Fruit fly (Drosophila melanogaster): ENCODE data around the gene CG1523.
A peak's percentile ranks its signal among the peaks of the same experiment; 100 is the strongest.

CG1523 gene

DNA sequence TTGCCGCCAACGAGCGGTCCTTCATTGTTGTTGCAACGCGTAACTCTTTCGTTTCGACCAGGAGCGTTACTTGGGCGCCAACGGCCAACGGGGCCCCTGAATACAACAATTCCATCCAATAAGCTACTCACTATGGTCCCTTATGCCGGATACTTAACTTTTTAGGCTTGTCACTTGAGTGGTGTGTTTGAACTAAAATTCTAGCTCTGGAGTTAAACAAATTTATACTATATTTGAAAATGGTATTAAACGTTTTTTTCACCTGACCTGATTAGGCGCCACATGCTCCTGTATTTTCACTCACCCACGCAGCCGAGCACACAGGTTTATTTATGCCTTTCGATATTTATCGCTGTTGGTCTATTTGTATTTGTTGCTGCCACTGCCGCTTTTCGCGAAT, 14.3 kb downstream of the CG1523 start (continued):
- TF ChIP-seq CG34406 (GFP tag; optimal IDR thresholded peaks at IDR 0.05) (no peak), Met (GFP tag; optimal IDR thresholded peaks at IDR 0.05) (peak; percentile 17), CG8632 (GFP tag; optimal IDR thresholded peaks at IDR 0.05) (no peak), CG3032 (tag; optimal IDR thresholded peaks at IDR 0.05) (no peak), Blimp-1 (GFP tag; optimal IDR thresholded peaks at IDR 0.05) (no peak), spab (GFP tag; optimal IDR thresholded peaks at IDR 0.05) (no peak), achi (GFP tag; optimal IDR thresholded peaks at IDR 0.05) (no peak), CG1621 (tag; optimal IDR thresholded peaks at IDR 0.05) (no peak), CG11294 (GFP tag; IDR thresholded peaks at IDR 0.05) (no peak), OdsH (GFP tag; optimal IDR thresholded peaks at IDR 0.05) (peak; percentile 9), Smox (GFP tag; optimal IDR thresholded peaks at IDR 0.05) (peak; percentile 6), CG8319 (GFP tag; optimal IDR thresholded peaks at IDR 0.05) (no peak), CG32006 (GFP tag; optimal IDR thresholded peaks at IDR 0.05) (peak; percentile 30), CG6808 (GFP tag; optimal IDR thresholded peaks at IDR 0.05) (no peak)

dm6 chr3R:28790222-28790621, 29.2 kb downstream of the CG1523 start, which contains the start of gene intr:
TSS of gene intr (plus strand) at chr3R:28790522.
- TF ChIP-seq spab (GFP tag; optimal IDR thresholded peaks at IDR 0.05), result no peak
- TF ChIP-seq eg (GFP tag; IDR thresholded peaks at IDR 0.05), result no peak
- TF ChIP-seq fd85E (GFP tag; optimal IDR thresholded peaks at IDR 0.05), result no peak
- TF ChIP-seq CG1621 (tag; optimal IDR thresholded peaks at IDR 0.05), result no peak
- no peak for TF ChIP-seq Gug (GFP tag; IDR thresholded peaks at IDR 0.05)
- TF ChIP-seq achi (GFP tag; optimal IDR thresholded peaks at IDR 0.05), result no peak
- no peak for TF ChIP-seq CG7368 (GFP tag; optimal IDR thresholded peaks at IDR 0.05)
- no peak for TF ChIP-seq salr (GFP tag; optimal IDR thresholded peaks at IDR 0.05)
- TF ChIP-seq cyc (GFP tag; optimal IDR thresholded peaks at IDR 0.05), result no peak
- TF ChIP-seq svp (GFP tag), result no peak
- no peak for TF ChIP-seq Eip75B (GFP tag; optimal IDR thresholded peaks at IDR 0.05)
- no peak for TF ChIP-seq Hr38 (GFP tag; optimal IDR thresholded peaks at IDR 0.05)
- no peak for TF ChIP-seq lz (GFP tag; optimal IDR thresholded peaks at IDR 0.05)
- no peak for TF ChIP-seq CG9139 (GFP tag; optimal IDR thresholded peaks at IDR 0.05)
- no peak for TF ChIP-seq pdm3 (GFP tag; optimal IDR thresholded peaks at IDR 0.05)
- no peak for TF ChIP-seq CG11294 (GFP tag; IDR thresholded peaks at IDR 0.05)
- no peak for TF ChIP-seq CG4318 (GFP tag; optimal IDR thresholded peaks at IDR 0.05)
- TF ChIP-seq CG6808 (GFP tag; optimal IDR thresholded peaks at IDR 0.05), result no peak

DNA sequence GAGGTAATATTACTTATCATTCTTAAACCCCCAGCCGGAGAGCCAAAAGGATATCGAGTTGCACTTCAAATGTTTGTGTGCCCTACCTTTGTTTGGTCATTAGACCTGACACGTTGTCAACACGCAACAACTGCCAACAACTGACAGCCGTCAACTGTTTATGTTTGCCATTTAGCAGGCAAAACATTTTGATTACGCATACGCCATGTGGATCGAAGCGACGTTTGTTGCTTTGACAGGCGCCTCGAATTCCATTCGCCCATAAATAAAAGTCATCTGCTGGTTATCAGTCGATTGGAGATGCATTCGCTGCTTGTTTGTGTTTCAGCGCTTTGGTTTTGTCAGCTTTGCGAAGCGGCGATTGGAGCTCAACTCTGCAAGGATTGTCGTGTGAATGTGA, 30.2 kb downstream of the CG1523 start, which contains the start of gene CG34295:
Gene CG34295 (plus strand): TSS at position 301 of the 400 bp plus-strand sequence.
- TF ChIP-seq Hr4 (GFP tag; optimal IDR thresholded peaks at IDR 0.05) (no peak), Hr39 (GFP tag; optimal IDR thresholded peaks at IDR 0.05) (no peak), CG6792 (GFP tag; optimal IDR thresholded peaks at IDR 0.05) (no peak), CG15336 (GFP tag; IDR thresholded peaks at IDR 0.05) (no peak), CG3919 (GFP tag; optimal IDR thresholded peaks at IDR 0.05) (no peak), CG8119 (GFP tag; IDR thresholded peaks at IDR 0.05) (no peak)

- TF ChIP-seq vri (GFP tag; optimal IDR thresholded peaks at IDR 0.05) (no peak), CG7368 (GFP tag; optimal IDR thresholded peaks at IDR 0.05) (no peak), CG10669 (GFP tag; optimal IDR thresholded peaks at IDR 0.05) (no peak), CG6854 (GFP tag; optimal IDR thresholded peaks at IDR 0.05) (no peak), CG6163 (GFP tag; IDR thresholded peaks at IDR 0.05) (no peak), Smox (GFP tag; optimal IDR thresholded peaks at IDR 0.05) (no peak), CG6792 (GFP tag; optimal IDR thresholded peaks at IDR 0.05) (no peak), net (GFP tag; optimal IDR thresholded peaks at IDR 0.05) (no peak), Sox102F (GFP tag; optimal IDR thresholded peaks at IDR 0.05) (no peak), CG11762 (GFP tag; optimal IDR thresholded peaks at IDR 0.05; ENCODE audit: insufficient read depth) (no peak)
Measured at dm6 chr3R:28775703-28776102, 43.8 kb downstream of the CG1523 start.

All from whole organism, prepupa.